Worm (Caenorhabditis elegans) whole organism, mixed stage, embryonic: Measurements from ENCODE around the gene Y56A3A.6.

Source experiments
- ceh-43 ChIP-seq: fragments of 200-800 bp; sonication (Bioruptor generic); optimal IDR thresholded peaks from 2 replicates; lab custom pipeline; 2018; ENCODE audit warnings: mild to moderate bottlenecking, missing genetic modification characterization, moderate library complexity, missing compliant biosample characterization
- elt-1 ChIP-seq: sonication (generic microtip); optimal IDR thresholded peaks from 2 replicates; lab custom pipeline; 2017; ENCODE audit warnings: missing genetic modification characterization, mild to moderate bottlenecking, missing compliant biosample characterization, antibody characterized with exemption, moderate library complexity, borderline replicate concordance; ENCODE audit not compliant: insufficient read depth
- elt-3 ChIP-seq: fragments of 150-350 bp; optimal IDR thresholded peaks from 2 replicates; lab custom pipeline; 2014; ENCODE audit warnings: missing biosample characterization, missing genetic modification characterization
- lsy-2 ChIP-seq: fragments of 150-350 bp; optimal IDR thresholded peaks from 2 replicates; lab custom pipeline; 2014; ENCODE audit warnings: missing biosample characterization, missing genetic modification characterization
- mep-1 ChIP-seq: fragments of 150-350 bp; optimal IDR thresholded peaks from 2 replicates; lab custom pipeline; 2017; ENCODE audit warnings: missing biosample characterization, missing genetic modification reagents, missing genetic modification characterization, inconsistent platforms
- nhr-237 ChIP-seq: fragments of 150-350 bp; optimal IDR thresholded peaks from 2 replicates; lab custom pipeline; 2014; ENCODE audit warnings: missing biosample characterization, missing genetic modification characterization
- snpc-4 ChIP-seq: fragments of 150-350 bp; optimal IDR thresholded peaks from 2 replicates; lab custom pipeline; 2014; ENCODE audit warnings: missing biosample characterization, missing genetic modification characterization

DNA sequence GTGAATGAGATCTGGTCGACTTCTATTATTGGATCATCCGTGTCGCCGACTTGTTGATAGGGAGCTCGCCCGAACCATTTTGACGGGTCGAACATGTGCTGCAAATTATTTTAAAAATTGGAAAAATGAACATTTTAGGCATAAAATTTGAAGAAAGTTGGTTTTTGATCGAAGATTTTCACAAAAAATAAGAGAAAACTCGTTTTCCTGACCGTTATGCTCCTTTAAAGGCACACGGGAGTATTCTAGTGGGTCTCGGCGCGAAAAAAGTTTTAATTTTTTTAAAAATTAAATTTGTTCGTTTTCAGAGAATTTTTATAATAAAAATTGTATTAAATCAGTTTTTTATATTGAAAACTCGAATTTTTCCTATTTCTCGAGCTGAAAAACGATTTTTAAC is 35.6 kb upstream of the Y56A3A.6 start, which contains the start of gene Y56A3A.16:
- TF ChIP-seq nhr-237 (tag; lab: Kevin White, UChicago) (no peak), elt-3 (no peak), snpc-4 (no peak), mep-1 (tag; lab: Kevin White, UChicago) (no peak), elt-1 (no peak), ceh-43 (GFP tag; lab: Kevin White, UChicago) (no peak), lsy-2 (no peak)
